Fruit fly (Drosophila melanogaster) whole organism, wandering third instar larva: ENCODE measurements around the gene CG14355.
A peak's percentile ranks its signal among the peaks of the same experiment; 100 is the strongest.

Source experiments
- Abd-B ChIP-seq: fragments of >200 bp; optimal IDR thresholded peaks from 2 replicates; lab custom pipeline; 2017; ENCODE audit warnings: missing biosample characterization, missing genetic modification characterization
- CG32264 ChIP-seq: fragments of 200-800 bp; sonication (Bioruptor generic); optimal IDR thresholded peaks from 2 replicates; lab custom pipeline; 2016; ENCODE audit warnings: missing biosample characterization, missing genetic modification characterization
- CG9705 ChIP-seq: fragments of 200-800 bp; sonication (Bioruptor generic); optimal IDR thresholded peaks from 2 replicates; lab custom pipeline; 2018; ENCODE audit warnings: missing biosample characterization, mild to moderate bottlenecking, missing genetic modification characterization
- CrebA ChIP-seq: fragments of 200-800 bp; sonication (Bioruptor generic); optimal IDR thresholded peaks from 2 replicates; lab custom pipeline; 2016; ENCODE audit warnings: missing biosample characterization, mild to moderate bottlenecking, missing genetic modification characterization, borderline replicate concordance
- Dfd ChIP-seq: fragments of >200 bp; optimal IDR thresholded peaks from 2 replicates; lab custom pipeline; 2017; ENCODE audit warnings: missing biosample characterization, missing genetic modification characterization
- Dif ChIP-seq: fragments of 200-275, 200-300 bp; sonication (Bioruptor generic); optimal IDR thresholded peaks from 2 replicates; lab custom pipeline; 2018; ENCODE audit warnings: missing biosample characterization, missing genetic modification characterization; ENCODE audit not compliant: partially characterized antibody
- GATAd ChIP-seq: sonication (Bioruptor generic); optimal IDR thresholded peaks from 2 replicates; lab custom pipeline; 2016; ENCODE audit warnings: missing biosample characterization, missing genetic modification characterization
- HLH106 ChIP-seq: fragments of 200-800 bp; optimal IDR thresholded peaks from 3 replicates; lab custom pipeline; 2019; ENCODE audit warnings: missing biosample characterization, mild to moderate bottlenecking, missing genetic modification characterization, moderate library complexity
- Hnf4 ChIP-seq: fragments of 200-800 bp; sonication (Bioruptor generic); optimal IDR thresholded peaks from 2 replicates; lab custom pipeline; 2016; ENCODE audit warnings: missing biosample characterization, mild to moderate bottlenecking, missing genetic modification characterization
- Hr78 ChIP-seq: fragments of >200 bp; optimal IDR thresholded peaks from 2 replicates; lab custom pipeline; 2017; ENCODE audit warnings: missing biosample characterization, missing genetic modification characterization
- Hr83 ChIP-seq: fragments of 200-300 bp; sonication (Bioruptor generic); optimal IDR thresholded peaks from 2 replicates; lab custom pipeline; 2016; ENCODE audit warnings: missing biosample characterization, mild to moderate bottlenecking, missing genetic modification characterization, moderate library complexity; ENCODE audit not compliant: poor library complexity, severe bottlenecking
- Jra ChIP-seq: sonication (Bioruptor generic); optimal IDR thresholded peaks from 2 replicates; lab custom pipeline; 2016; ENCODE audit warnings: missing biosample characterization, missing genetic modification characterization
- Mio ChIP-seq: sonication (Bioruptor generic); optimal IDR thresholded peaks from 2 replicates; lab custom pipeline; 2016; ENCODE audit warnings: missing biosample characterization, missing genetic modification characterization
- Myc ChIP-seq: fragments of >200 bp; optimal IDR thresholded peaks from 2 replicates; lab custom pipeline; 2017
- N ChIP-seq: fragments of >200 bp; optimal IDR thresholded peaks from 2 replicates; lab custom pipeline; 2018; ENCODE audit warnings: missing biosample characterization, missing external identifiers, missing genetic modification characterization
- OdsH ChIP-seq: fragments of 200-800 bp; sonication (Bioruptor generic); optimal IDR thresholded peaks from 2 replicates; lab custom pipeline; 2016; ENCODE audit warnings: missing biosample characterization, mild to moderate bottlenecking, missing genetic modification characterization
- Rel ChIP-seq, 2 experiments: fragments of 200-800 bp; sonication (Bioruptor generic) in 1 of 2; optimal IDR thresholded peaks; 2 replicates in 1 of 2; 3 replicates in 1 of 2; lab custom pipeline; 2016 to 2019; ENCODE audit warnings: mild to moderate bottlenecking in 2 of 2, missing biosample characterization in 2 of 2, missing genetic modification characterization in 2 of 2, moderate library complexity in 1 of 2
- Sp1 ChIP-seq: fragments of 200-800 bp; sonication (Bioruptor generic); optimal IDR thresholded peaks from 3 replicates; lab custom pipeline; 2019; ENCODE audit warnings: missing biosample characterization, mild to moderate bottlenecking, missing genetic modification characterization, moderate library complexity
- Vsx2 ChIP-seq: fragments of 200-300, 225-300 bp; sonication (Bioruptor generic); optimal IDR thresholded peaks from 2 replicates; lab custom pipeline; 2018; ENCODE audit warnings: missing biosample characterization, missing genetic modification characterization; ENCODE audit not compliant: partially characterized antibody
- br ChIP-seq: fragments of 200-800 bp; sonication (Bioruptor generic); optimal IDR thresholded peaks from 2 replicates; lab custom pipeline; 2016; ENCODE audit warnings: missing biosample characterization, missing genetic modification characterization
- brk ChIP-seq: fragments of 200-800 bp; sonication (Bioruptor generic); optimal IDR thresholded peaks from 2 replicates; lab custom pipeline; 2016; ENCODE audit warnings: missing biosample characterization, mild to moderate bottlenecking, missing genetic modification characterization
- dl ChIP-seq, 2 experiments: fragments of 175-275, 200-275 bp in 1 of 2; fragments of 200-275 bp in 1 of 2; sonication (Bioruptor generic); optimal IDR thresholded peaks; lab custom pipeline; 2018; ENCODE audit warnings: mild to moderate bottlenecking in 2 of 2, missing biosample characterization in 2 of 2, missing genetic modification characterization in 2 of 2, moderate library complexity in 2 of 2; ENCODE audit not compliant: partially characterized antibody in 2 of 2, insufficient read depth in 1 of 2
- dmrt93B ChIP-seq: fragments of 200-800 bp; sonication (Bioruptor generic); optimal IDR thresholded peaks from 2 replicates; lab custom pipeline; 2018; ENCODE audit warnings: missing biosample characterization, mild to moderate bottlenecking, missing genetic modification characterization
- dsf ChIP-seq: sonication (Bioruptor generic); optimal IDR thresholded peaks from 2 replicates; lab custom pipeline; 2016; ENCODE audit warnings: missing biosample characterization, missing genetic modification characterization, borderline replicate concordance
- ey ChIP-seq: fragments of 200-800 bp; sonication (Bioruptor generic); optimal IDR thresholded peaks from 2 replicates; lab custom pipeline; 2016; ENCODE audit warnings: missing biosample characterization, missing genetic modification characterization
- foxo ChIP-seq, 2 experiments: fragments of 200-800 bp; sonication (Bioruptor generic); optimal IDR thresholded peaks; 2 replicates in 1 of 2; 3 replicates in 1 of 2; lab custom pipeline; 2016 to 2017; ENCODE audit warnings: missing biosample characterization in 2 of 2, missing genetic modification characterization in 2 of 2
- fru ChIP-seq: fragments of 200-800 bp; sonication (Bioruptor generic); optimal IDR thresholded peaks from 3 replicates; lab custom pipeline; 2016; ENCODE audit warnings: missing biosample characterization, mild to moderate bottlenecking, missing genetic modification characterization
- h ChIP-seq: fragments of 200-800 bp; sonication (Bioruptor generic); optimal IDR thresholded peaks from 3 replicates; lab custom pipeline; 2016; ENCODE audit warnings: missing biosample characterization, mild to moderate bottlenecking, missing genetic modification characterization
- jim ChIP-seq: fragments of 175-275, 200-325 bp; sonication (Bioruptor generic); optimal IDR thresholded peaks from 2 replicates; lab custom pipeline; 2016; ENCODE audit warnings: missing biosample characterization, mild to moderate bottlenecking, missing genetic modification characterization
- lola ChIP-seq: fragments of >200 bp; optimal IDR thresholded peaks from 2 replicates; lab custom pipeline; 2017; ENCODE audit warnings: missing biosample characterization, missing genetic modification characterization
- pan ChIP-seq: fragments of >200 bp; optimal IDR thresholded peaks from 2 replicates; lab custom pipeline; 2017
- psq ChIP-seq: fragments of 200-800 bp; sonication (Bioruptor generic); optimal IDR thresholded peaks from 3 replicates; lab custom pipeline; 2017; ENCODE audit warnings: missing biosample characterization, mild to moderate bottlenecking, missing genetic modification characterization, moderate library complexity
- rgr ChIP-seq: fragments of 200-800 bp; sonication (Bioruptor generic); optimal IDR thresholded peaks from 3 replicates; lab custom pipeline; 2016; ENCODE audit warnings: missing biosample characterization, mild to moderate bottlenecking, missing genetic modification characterization
- sage ChIP-seq: fragments of 200-800 bp; sonication (Bioruptor generic); optimal IDR thresholded peaks from 2 replicates; lab custom pipeline; 2016; ENCODE audit warnings: missing biosample characterization, mild to moderate bottlenecking, missing genetic modification characterization
- sv ChIP-seq: fragments of 200-800 bp; sonication (Bioruptor generic); optimal IDR thresholded peaks from 3 replicates; lab custom pipeline; 2016; ENCODE audit warnings: missing biosample characterization, missing genetic modification characterization
- tai ChIP-seq: sonication (Bioruptor generic); optimal IDR thresholded peaks from 2 replicates; lab custom pipeline; 2016; ENCODE audit warnings: missing biosample characterization, missing genetic modification characterization
- usp ChIP-seq: fragments of >200 bp; optimal IDR thresholded peaks from 2 replicates; lab custom pipeline; 2017; ENCODE audit warnings: missing biosample characterization, missing genetic modification characterization
- woc ChIP-seq: sonication (Bioruptor generic); optimal IDR thresholded peaks from 2 replicates; lab custom pipeline; 2016; ENCODE audit warnings: missing biosample characterization, mild to moderate bottlenecking, missing genetic modification characterization

CG14355 gene

dm6 chr3R:14125479-14126121 is 26.1 kb downstream of the CG14355 start, which contains the start of the genes 140up and Polr2B (continued):
- TF ChIP-seq HLH106 (peak; percentile 96), Jra (GFP tag; lab: Kevin White, UChicago) (peak; percentile 86), rgr (GFP tag; lab: Kevin White, UChicago) (peak; percentile 95)

DNA sequence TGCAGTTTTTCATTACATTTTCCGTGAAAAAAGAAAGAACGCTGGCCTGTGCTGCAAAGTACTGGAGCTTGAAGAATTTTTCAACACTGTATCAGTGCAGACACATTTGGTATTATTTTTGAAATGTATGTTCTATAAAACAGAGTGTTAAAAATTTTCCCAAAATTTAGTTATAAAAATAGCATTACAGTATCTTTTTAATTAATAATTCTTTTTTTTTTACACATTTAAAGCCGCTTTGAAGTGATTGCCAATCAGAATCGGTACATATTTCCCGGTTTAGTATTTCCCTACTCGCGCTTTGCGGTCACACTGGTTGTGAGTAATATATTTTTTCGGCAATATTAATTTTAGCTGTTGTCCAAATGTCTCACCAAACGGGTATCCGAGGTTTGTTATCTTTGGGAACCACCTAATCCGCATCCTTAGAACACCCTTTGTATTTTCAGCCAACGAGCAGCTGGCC is 29.4 kb downstream of the CG14355 start, which contains the start of the genes Abi and twf:
Abi (minus strand) TSS at position 74 of the 466 bp plus-strand sequence.
twf (plus strand) TSS at position 308 of the 466 bp plus-strand sequence.
- TF ChIP-seq usp (GFP tag; lab: Kevin White, UChicago) (no peak), tai (GFP tag; lab: Kevin White, UChicago) (no peak), dl (GFP tag; optimal IDR thresholded peaks at IDR 0.05; lab: Kevin White, UChicago; ENCODE audit: insufficient read depth in 1 of 2, partially characterized antibody in 2 of 2) (no peak), CG9705 (GFP tag; lab: Kevin White, UChicago) (peak; percentile 51), woc (GFP tag; lab: Kevin White, UChicago) (peak; percentile 16), Mio (GFP tag; lab: Kevin White, UChicago) (no peak), N (GFP tag; lab: Kevin White, UChicago) (no peak), Hr83 (peak; percentile 84), jim (GFP tag; lab: Kevin White, UChicago) (no peak), dsf (GFP tag; lab: Kevin White, UChicago) (peak; percentile 76), pan (lab: Kevin White, UChicago) (no peak), psq (GFP tag; lab: Kevin White, UChicago) (peak; percentile 68), fru (GFP tag; lab: Kevin White, UChicago) (peak; percentile 68), Hnf4 (GFP tag; lab: Kevin White, UChicago) (no peak), Dif (GFP tag; lab: Kevin White, UChicago) (no peak), Vsx2 (GFP tag; lab: Kevin White, UChicago) (no peak), foxo (GFP tag; optimal IDR thresholded peaks at IDR 0.05; lab: Kevin White, UChicago) (peak in 1 of 2 experiments; percentile 84), CrebA (GFP tag; lab: Kevin White, UChicago) (no peak), lola (GFP tag; lab: Kevin White, UChicago) (no peak), br (GFP tag; lab: Kevin White, UChicago) (peak; percentile 63), sv (GFP tag; lab: Kevin White, UChicago) (peak; percentile 86), HLH106 (peak; percentile 65), Jra (GFP tag; lab: Kevin White, UChicago) (no peak), Abd-B (no peak), Rel (GFP tag; optimal IDR thresholded peaks at IDR 0.05; lab: Kevin White, UChicago) (no peak), Rel (tag; optimal IDR thresholded peaks at IDR 0.05; lab: Kevin White, UChicago) (peak; percentile 92), h (GFP tag; lab: Kevin White, UChicago) (peak; percentile 80), Myc (lab: Kevin White, UChicago) (peak; percentile 84), GATAd (GFP tag; lab: Kevin White, UChicago) (peak; percentile 68), CG32264 (GFP tag; lab: Kevin White, UChicago) (peak; percentile 21), Sp1 (GFP tag; lab: Kevin White, UChicago) (no peak), brk (no peak), Hr78 (GFP tag; lab: Kevin White, UChicago) (no peak), Dfd (no peak), OdsH (GFP tag; lab: Kevin White, UChicago) (peak; percentile 68), rgr (GFP tag; lab: Kevin White, UChicago) (peak; percentile 78), ey (peak; percentile 66), dmrt93B (GFP tag; lab: Kevin White, UChicago) (peak; percentile 57), sage (GFP tag; lab: Kevin White, UChicago) (peak; percentile 56)
